Worm (Caenorhabditis elegans) whole organism, young adult: Measurements from ENCODE around the gene str-48.

Experiments used
- C06A6.2 ChIP-seq: fragments of 200-800 bp; sonication (Bioruptor generic); conservative IDR thresholded peaks from 2 replicates; pipeline ENCODE4 v1.3.6; 2022; ENCODE audit warnings: missing genetic modification characterization, missing compliant biosample characterization
- F33H1.4 ChIP-seq: fragments of 200-800 bp; sonication (Bioruptor generic); IDR thresholded peaks from 2 replicates; pipeline ENCODE4 v1.3.6; 2022; ENCODE audit warnings: missing genetic modification reagents, missing genetic modification characterization, missing compliant biosample characterization
- F55B11.4 ChIP-seq: sonication (generic microtip); optimal IDR thresholded peaks from 2 replicates; lab custom pipeline; 2016; ENCODE audit warnings: missing compliant biosample characterization, missing genetic modification characterization, borderline replicate concordance; ENCODE audit not compliant: insufficient read depth
- F57C9.4 ChIP-seq: sonication (generic microtip); optimal IDR thresholded peaks from 2 replicates; lab custom pipeline; 2017; ENCODE audit warnings: mild to moderate bottlenecking, missing genetic modification characterization, missing compliant biosample characterization
- K11D2.4 ChIP-seq: fragments of 200-800 bp; sonication (Bioruptor generic); IDR thresholded peaks from 2 replicates; pipeline ENCODE4 v1.3.6; 2022; ENCODE audit warnings: missing genetic modification reagents, missing genetic modification characterization, missing compliant biosample characterization
- Y95B8A.8 ChIP-seq: fragments of 200-800 bp; sonication (Bioruptor generic); IDR thresholded peaks from 2 replicates; pipeline ENCODE4 v1.3.6; 2022; ENCODE audit warnings: missing genetic modification reagents, missing genetic modification characterization, missing compliant biosample characterization
- aptf-2 ChIP-seq: fragments of 200-800 bp; sonication (Bioruptor generic); conservative IDR thresholded peaks from 2 replicates; pipeline ENCODE4 v1.3.6; 2022; ENCODE audit warnings: missing genetic modification reagents, missing genetic modification characterization, missing compliant biosample characterization
- athp-1 ChIP-seq: sonication (generic microtip); optimal IDR thresholded peaks from 2 replicates; lab custom pipeline; 2017; ENCODE audit warnings: mild to moderate bottlenecking, missing genetic modification characterization, missing compliant biosample characterization
- attf-3 ChIP-seq: fragments of 200-800 bp; sonication (Bioruptor generic); conservative IDR thresholded peaks from 2 replicates; pipeline ENCODE4 v1.3.6; 2022; ENCODE audit warnings: missing genetic modification reagents, missing genetic modification characterization, missing compliant biosample characterization
- bed-2 ChIP-seq: fragments of 200-800 bp; sonication (Bioruptor generic); IDR thresholded peaks from 2 replicates; pipeline ENCODE4 v1.3.6; 2022; ENCODE audit warnings: missing genetic modification reagents, missing genetic modification characterization, missing compliant biosample characterization
- cebp-2 ChIP-seq: fragments of 200-800 bp; sonication (Bioruptor generic); IDR thresholded peaks from 2 replicates; pipeline ENCODE4 v1.3.6; 2022; ENCODE audit warnings: missing genetic modification characterization, missing compliant biosample characterization
- ceh-100 ChIP-seq: fragments of 200-800 bp; sonication (Bioruptor generic); IDR thresholded peaks from 2 replicates; pipeline ENCODE4 v1.3.6; 2022; ENCODE audit warnings: missing genetic modification reagents, missing genetic modification characterization, missing compliant biosample characterization
- ceh-79 ChIP-seq: sonication (generic microtip); optimal IDR thresholded peaks from 2 replicates; lab custom pipeline; 2017; ENCODE audit warnings: mild to moderate bottlenecking, missing genetic modification characterization, missing compliant biosample characterization
- dox-1 ChIP-seq: fragments of 200-800 bp; sonication (Bioruptor generic); IDR thresholded peaks from 2 replicates; pipeline ENCODE4 v1.3.6; 2022; ENCODE audit warnings: missing genetic modification reagents, missing genetic modification characterization, missing compliant biosample characterization
- dpff-1 ChIP-seq: sonication (generic microtip); optimal IDR thresholded peaks from 2 replicates; lab custom pipeline; 2017; ENCODE audit warnings: mild to moderate bottlenecking, missing genetic modification characterization, missing compliant biosample characterization
- dpl-1 ChIP-seq: fragments of 150-350 bp; optimal IDR thresholded peaks from 2 replicates; lab custom pipeline; 2014; ENCODE audit warnings: missing biosample characterization, missing genetic modification reagents, missing genetic modification characterization
- efl-1 ChIP-seq: fragments of 150-350 bp; optimal IDR thresholded peaks from 2 replicates; lab custom pipeline; 2014; ENCODE audit warnings: missing biosample characterization, missing genetic modification reagents, missing genetic modification characterization
- egrh-3 ChIP-seq: fragments of 200-800 bp; sonication (Bioruptor generic); IDR thresholded peaks from 2 replicates; pipeline ENCODE4 v1.3.6; 2022; ENCODE audit warnings: missing genetic modification reagents, missing genetic modification characterization, missing compliant biosample characterization
- ets-4 ChIP-seq: fragments of 200-800 bp; sonication (Bioruptor generic); optimal IDR thresholded peaks from 2 replicates; lab custom pipeline; 2018; ENCODE audit warnings: mild to moderate bottlenecking, missing genetic modification characterization, missing compliant biosample characterization
- hmg-20 ChIP-seq: fragments of 200-800 bp; sonication (Bioruptor generic); IDR thresholded peaks from 2 replicates; pipeline ENCODE4 v1.3.6; 2022; ENCODE audit warnings: missing genetic modification reagents, missing genetic modification characterization, missing compliant biosample characterization
- hrde-1 ChIP-seq: sonication (generic microtip); optimal IDR thresholded peaks from 2 replicates; lab custom pipeline; 2016; ENCODE audit warnings: missing genetic modification characterization, mild to moderate bottlenecking, missing compliant biosample characterization, moderate library complexity, missing genotype, missing genetic modification reagents, borderline replicate concordance
- hsf-1 ChIP-seq: fragments of 200-800 bp; sonication (Bioruptor generic); IDR thresholded peaks from 2 replicates; pipeline ENCODE4 v1.3.6; 2022; ENCODE audit warnings: missing genetic modification reagents, missing genetic modification characterization, missing compliant biosample characterization
- lag-1 ChIP-seq: fragments of 200-800 bp; sonication (Bioruptor generic); IDR thresholded peaks from 2 replicates; pipeline ENCODE4 v1.3.6; 2022; ENCODE audit warnings: missing genetic modification reagents, missing genetic modification characterization, missing compliant biosample characterization
- lin-35 ChIP-seq, 3 experiments: fragments of 150-350 bp in 2 of 3; sonication (generic microtip) in 1 of 3; optimal IDR thresholded peaks; 2 replicates each; lab custom pipeline; 2014 to 2018; ENCODE audit warnings: missing biosample characterization in 3 of 3, missing genetic modification characterization in 3 of 3, missing genetic modification reagents in 3 of 3
- lin-40 ChIP-seq: sonication (generic microtip); optimal IDR thresholded peaks from 2 replicates; lab custom pipeline; 2016; ENCODE audit warnings: missing genetic modification characterization, mild to moderate bottlenecking, missing compliant biosample characterization, missing genotype, missing genetic modification reagents
- lsl-1 ChIP-seq: fragments of 200-800 bp; sonication (Bioruptor generic); optimal IDR thresholded peaks from 2 replicates; lab custom pipeline; 2018; ENCODE audit warnings: mild to moderate bottlenecking, missing genetic modification characterization, moderate library complexity, missing compliant biosample characterization
- madf-3 ChIP-seq: fragments of 200-800 bp; sonication (Bioruptor generic); IDR thresholded peaks from 2 replicates; pipeline ENCODE4 v1.3.6; 2022; ENCODE audit warnings: missing genetic modification reagents, missing genetic modification characterization, missing compliant biosample characterization
- mes-4 ChIP-seq: sonication (generic microtip); optimal IDR thresholded peaks from 2 replicates; lab custom pipeline; 2016; ENCODE audit warnings: missing genotype, missing genetic modification characterization, missing compliant biosample characterization
- nfya-1 ChIP-seq: sonication (generic microtip); optimal IDR thresholded peaks from 2 replicates; lab custom pipeline; 2017; ENCODE audit warnings: antibody characterized with exemption, missing compliant biosample characterization, missing genetic modification characterization, borderline replicate concordance; ENCODE audit not compliant: insufficient read depth
- nfyb-1 ChIP-seq: fragments of 200-800 bp; sonication (Bioruptor generic); IDR thresholded peaks from 2 replicates; pipeline ENCODE4 v1.3.6; 2022; ENCODE audit warnings: missing genetic modification reagents, missing genetic modification characterization, missing compliant biosample characterization
- nhr-179 ChIP-seq: sonication (generic microtip); optimal IDR thresholded peaks from 2 replicates; lab custom pipeline; 2016; ENCODE audit warnings: mild to moderate bottlenecking, missing genetic modification characterization, missing compliant biosample characterization
- nhr-27 ChIP-seq: fragments of 200-800 bp; sonication (Bioruptor generic); optimal IDR thresholded peaks from 2 replicates; lab custom pipeline; 2018; ENCODE audit warnings: mild to moderate bottlenecking, missing genetic modification characterization, moderate library complexity, missing compliant biosample characterization
- rcor-1 ChIP-seq: fragments of 200-800 bp; sonication (Bioruptor generic); IDR thresholded peaks from 2 replicates; pipeline ENCODE4 v1.3.6; 2022; ENCODE audit warnings: missing genetic modification reagents, missing genetic modification characterization, missing compliant biosample characterization
- rpc-1 ChIP-seq, 2 experiments: fragments of 150-350 bp in 1 of 2; sonication (generic microtip) in 1 of 2; optimal IDR thresholded peaks; 2 replicates each; lab custom pipeline; 2014 to 2018; ENCODE audit warnings: missing biosample characterization in 1 of 2, missing genetic modification characterization in 1 of 2, missing genetic modification reagents in 1 of 2, missing genotype in 1 of 2
- sea-2 ChIP-seq: fragments of 200-800 bp; sonication (Bioruptor generic); IDR thresholded peaks from 2 replicates; pipeline ENCODE4 v1.3.6; 2022; ENCODE audit warnings: missing genetic modification characterization, missing compliant biosample characterization
- snpc-4 ChIP-seq, 5 experiments: fragments of 150-350 bp in 1 of 5; sonication (generic microtip) in 4 of 5; optimal IDR thresholded peaks; 2 replicates each; lab custom pipeline; 2014 to 2018; ENCODE audit warnings: missing genetic modification characterization in 5 of 5, missing biosample characterization in 3 of 5, antibody characterized with exemption in 2 of 5, mild to moderate bottlenecking in 2 of 5, missing compliant biosample characterization in 2 of 5, missing genotype in 2 of 5, moderate library complexity in 2 of 5, missing genetic modification reagents in 1 of 5
- somi-1 ChIP-seq: fragments of 200-800 bp; sonication (Bioruptor generic); optimal IDR thresholded peaks from 2 replicates; lab custom pipeline; 2018; ENCODE audit warnings: mild to moderate bottlenecking, missing genetic modification characterization, missing compliant biosample characterization
- zfh-2 ChIP-seq: fragments of 200-800 bp; sonication (Bioruptor generic); conservative IDR thresholded peaks from 2 replicates; pipeline ENCODE4 v1.3.6; 2022; ENCODE audit warnings: missing genetic modification reagents, missing genetic modification characterization, missing compliant biosample characterization
- ztf-18 ChIP-seq: sonication (generic microtip); optimal IDR thresholded peaks from 2 replicates; lab custom pipeline; 2016; ENCODE audit warnings: missing genotype, mild to moderate bottlenecking, missing genetic modification characterization, missing compliant biosample characterization
- ztf-25 ChIP-seq: fragments of 200-800 bp; sonication (Bioruptor generic); IDR thresholded peaks from 2 replicates; pipeline ENCODE4 v1.3.6; 2022; ENCODE audit warnings: missing genetic modification reagents, missing genetic modification characterization, missing compliant biosample characterization

The str-48 gene

DNA sequence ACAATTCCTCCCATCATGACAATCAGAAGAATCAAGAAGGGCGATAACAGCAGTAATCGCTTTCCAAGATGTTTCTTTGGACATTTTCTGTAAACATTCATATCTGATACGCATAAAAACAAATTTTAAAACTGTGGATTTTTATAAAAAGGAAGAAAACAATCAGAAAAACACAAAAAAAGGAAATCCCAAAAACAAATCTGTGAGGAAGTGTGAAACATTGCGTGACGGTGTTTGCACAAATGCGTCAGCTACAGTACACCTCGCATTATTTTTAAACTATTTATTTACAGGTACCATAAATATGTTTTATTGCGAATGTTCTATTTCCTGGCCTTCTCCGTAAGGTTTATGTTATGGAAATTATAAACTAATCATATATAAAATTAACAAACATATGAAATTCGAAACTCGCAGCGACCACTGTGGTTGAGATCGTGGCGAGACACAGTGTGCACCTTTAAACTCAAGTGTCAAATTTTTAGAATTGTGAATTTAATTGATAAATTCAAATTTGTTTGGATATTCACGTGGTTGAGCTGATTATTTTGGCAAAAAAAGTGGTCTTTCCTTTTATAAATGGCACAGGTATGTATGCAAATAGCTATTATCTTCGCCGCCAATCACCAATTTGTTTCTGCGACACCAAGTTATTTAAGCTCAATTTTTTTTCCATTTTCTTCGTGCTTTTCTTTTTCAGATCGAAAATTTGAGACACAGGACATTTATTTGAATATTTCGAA lies at the start of gene str-48, which contains the start of gene C34D4.10:
str-48 (plus strand) TSS at position 693 of the 743 bp plus-strand sequence.
C34D4.10 (minus strand) TSS at position 101 of the 743 bp plus-strand sequence.
- peak; percentile 66 for TF ChIP-seq lsl-1
- no peak for TF ChIP-seq ceh-79 (tag; lab: Kevin White, UChicago)
- TF ChIP-seq, all 124 proteins: peak for 1

DNA sequence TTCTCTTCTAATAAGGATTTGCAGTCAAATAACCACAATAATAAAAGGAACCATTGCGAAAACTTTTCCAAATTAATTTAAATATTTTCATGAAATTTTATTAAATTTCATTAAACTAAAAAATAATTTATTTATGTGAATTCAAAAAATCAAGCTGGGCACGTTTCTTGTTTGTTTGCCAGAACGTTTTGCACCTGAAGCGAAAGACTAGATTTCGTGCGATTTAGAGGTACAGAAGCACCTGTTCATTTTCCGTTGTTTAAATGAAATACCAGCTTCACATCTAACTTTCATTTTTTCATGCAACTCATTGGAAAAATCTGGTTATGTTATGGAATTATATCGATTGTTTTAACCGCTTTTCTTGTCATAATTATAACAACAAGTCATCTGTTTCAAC lies 49.7 kb upstream of the str-48 start, which contains the start of gene srg-48:
srg-48 (plus strand) TSS at position 301 of the 400 bp plus-strand sequence.
- TF ChIP-seq athp-1 (tag; lab: Kevin White, UChicago) = no peak
- no peak for TF ChIP-seq sea-2 (GFP tag; lab: Robert Waterston, UW)
- no peak for TF ChIP-seq aptf-2 (GFP tag; lab: Robert Waterston, UW)
- no peak for TF ChIP-seq hsf-1
- no peak for TF ChIP-seq bed-2 (GFP tag; lab: Robert Waterston, UW)
- no peak for TF ChIP-seq rcor-1 (GFP tag; lab: Robert Waterston, UW)
- no peak for TF ChIP-seq lin-35 (GFP tag; optimal IDR thresholded peaks at IDR 0.05; lab: Kevin White, UChicago)
- TF ChIP-seq lsl-1 = no peak
- TF ChIP-seq hmg-20 = no peak
- TF ChIP-seq lag-1 = no peak
- TF ChIP-seq hrde-1 (tag; lab: Kevin White, UChicago) = no peak
- no peak for TF ChIP-seq somi-1 (GFP tag; lab: Kevin White, UChicago)
- no peak for TF ChIP-seq ceh-100 (GFP tag; lab: Robert Waterston, UW)
- TF ChIP-seq zfh-2 (GFP tag; lab: Robert Waterston, UW) = no peak
- TF ChIP-seq nhr-27 (tag; lab: Kevin White, UChicago) = no peak
- TF ChIP-seq ztf-18 (tag; lab: Kevin White, UChicago) = no peak
- TF ChIP-seq nfya-1 = no peak
- no peak for TF ChIP-seq K11D2.4 (GFP tag; lab: Robert Waterston, UW)

DNA sequence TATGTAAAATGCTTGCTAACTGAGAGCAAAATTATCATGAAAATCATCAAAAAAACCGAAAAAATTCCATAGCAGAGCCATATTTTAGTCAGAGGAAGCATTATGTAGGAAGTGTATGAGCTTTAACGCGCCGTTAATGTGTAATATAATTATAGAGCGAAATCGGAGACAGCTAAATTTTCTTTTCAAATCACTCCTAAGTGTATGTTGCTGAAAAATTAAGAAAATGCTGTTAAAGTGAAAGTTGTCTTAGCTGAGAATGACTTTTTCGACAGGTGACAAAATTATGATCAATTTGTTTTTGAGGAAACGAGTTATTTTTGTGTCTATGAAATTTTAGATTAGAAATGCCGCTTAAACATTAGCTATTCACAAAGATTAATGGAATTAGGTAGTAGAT lies 46.7 kb upstream of the str-48 start, which contains the start of gene srg-50:
srg-50 (minus strand) TSS at position 101 of the 400 bp plus-strand sequence.
- TF ChIP-seq aptf-2 (GFP tag; lab: Robert Waterston, UW) = no peak
- no peak for TF ChIP-seq efl-1 (GFP tag; lab: Kevin White, UChicago)
- no peak for TF ChIP-seq dpff-1
- no peak for TF ChIP-seq madf-3 (GFP tag; lab: Robert Waterston, UW)
- TF ChIP-seq snpc-4 (GFP tag; optimal IDR thresholded peaks at IDR 0.05; lab: Kevin White, UChicago) = no peak
- TF ChIP-seq snpc-4 (tag; optimal IDR thresholded peaks at IDR 0.05; lab: Kevin White, UChicago) = no peak
- TF ChIP-seq nhr-179 (tag; lab: Kevin White, UChicago) = no peak
- TF ChIP-seq F57C9.4 (tag; lab: Kevin White, UChicago) = no peak
- no peak for TF ChIP-seq lin-40 (tag; lab: Kevin White, UChicago)

DNA sequence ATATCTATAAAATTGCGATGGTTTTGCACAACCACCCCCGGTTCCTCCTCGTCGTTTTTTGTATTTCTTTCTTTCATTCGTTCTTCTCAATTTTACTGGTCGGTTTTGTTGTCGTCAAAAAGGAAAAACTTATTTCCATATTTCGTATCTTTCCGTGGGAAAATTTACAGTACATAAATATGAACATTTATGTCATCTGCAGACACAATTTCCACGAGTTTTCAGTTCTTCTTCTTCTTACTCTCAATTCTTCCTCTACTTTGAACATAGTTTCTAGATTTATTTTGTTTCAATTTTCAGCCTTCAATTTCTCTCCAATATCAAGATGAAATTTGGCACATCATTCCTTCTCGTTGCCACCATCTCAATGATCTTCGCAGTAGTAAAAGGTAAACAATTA lies 40.6 kb upstream of the str-48 start, which contains the start of gene Y43B11AR.1:
Y43B11AR.1 (plus strand) TSS at position 301 of the 400 bp plus-strand sequence.
- TF ChIP-seq ets-4 (GFP tag; lab: Kevin White, UChicago) (no peak), nfyb-1 (no peak), F55B11.4 (tag; lab: Kevin White, UChicago) (no peak), rcor-1 (GFP tag; lab: Robert Waterston, UW) (no peak), F33H1.4 (GFP tag; lab: Robert Waterston, UW) (no peak), cebp-2 (no peak), dox-1 (GFP tag; lab: Robert Waterston, UW) (no peak), dpff-1 (no peak), C06A6.2 (GFP tag; lab: Robert Waterston, UW) (no peak), aptf-2 (GFP tag; lab: Robert Waterston, UW) (no peak), mes-4 (tag; lab: Kevin White, UChicago) (no peak), ztf-25 (GFP tag; lab: Robert Waterston, UW) (no peak), Y95B8A.8 (GFP tag; lab: Robert Waterston, UW) (no peak), egrh-3 (GFP tag; lab: Robert Waterston, UW) (no peak), dpl-1 (GFP tag; lab: Kevin White, UChicago) (no peak), attf-3 (GFP tag; lab: Robert Waterston, UW) (no peak), zfh-2 (GFP tag; lab: Robert Waterston, UW) (no peak), rpc-1 (optimal IDR thresholded peaks at IDR 0.05; lab: Kevin White, UChicago) (no peak), rpc-1 (tag; optimal IDR thresholded peaks at IDR 0.05; lab: Kevin White, UChicago) (no peak)
